Worm (Caenorhabditis elegans): ENCODE measurements around the gene hlh-30.

DNA sequence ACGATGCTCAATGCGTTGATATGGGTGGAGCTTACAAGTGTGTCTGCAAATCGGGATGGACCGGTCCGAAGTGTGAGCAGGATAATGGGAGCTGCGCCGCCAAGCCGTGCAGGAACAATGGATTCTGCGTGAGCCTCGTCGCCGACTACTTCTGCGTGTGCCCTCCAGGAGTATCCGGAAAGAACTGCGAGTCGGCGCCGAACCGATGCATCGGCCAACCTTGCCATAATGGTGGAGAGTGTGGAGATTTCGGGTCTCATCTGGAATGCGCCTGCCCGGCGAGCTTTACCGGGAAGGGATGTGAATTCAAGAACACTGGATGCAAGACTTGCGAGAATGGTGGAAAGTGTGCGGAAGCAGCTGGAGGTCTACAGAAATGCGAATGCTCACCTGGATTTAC lies 24.8 kb downstream of the hlh-30 start:
- TF ChIP-seq fkh-10 (GFP tag; optimal IDR thresholded peaks at IDR 0.05) (no peak), ceh-14 (tag; optimal IDR thresholded peaks at IDR 0.05) (no peak), pha-2 (tag; optimal IDR thresholded peaks at IDR 0.05) (no peak), pha-4 (tag; optimal IDR thresholded peaks at IDR 0.05) (no peak), madf-2 (tag; optimal IDR thresholded peaks at IDR 0.05) (no peak), ama-1 (optimal IDR thresholded peaks at IDR 0.05) (no peak)
